Fruit fly (Drosophila melanogaster): ENCODE results near the gene CG15812.

Gene CG15812

DNA sequence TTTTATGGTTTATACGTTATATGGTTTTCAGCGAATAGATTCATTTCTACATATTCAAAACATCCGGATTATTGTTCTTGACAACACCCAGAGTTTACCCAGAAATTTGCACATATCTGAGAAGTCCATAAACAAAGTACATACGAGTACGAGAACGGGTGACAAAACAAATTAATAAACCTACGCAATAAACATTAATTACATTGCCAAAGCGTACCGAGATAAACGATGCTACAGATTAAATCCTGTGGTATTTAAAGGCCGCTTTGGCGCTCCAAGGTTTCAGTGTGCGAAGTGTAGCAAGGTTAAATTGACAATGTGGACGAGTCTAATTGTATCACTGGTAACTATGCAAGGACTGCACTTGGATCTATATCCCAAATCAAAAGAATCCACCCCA lies 27.5 kb downstream of the CG15812 start, which contains the start of gene CG14957:
Gene CG14957 (plus strand): TSS at position 301 of the 400 bp plus-strand sequence.
- TF ChIP-seq Rfx (GFP tag; IDR thresholded peaks at IDR 0.05) (0 out of 2 replicates have a peak, but pooled peaks have one; percentile 12), lmd (GFP tag; IDR thresholded peaks at IDR 0.05) (no peak)

DNA sequence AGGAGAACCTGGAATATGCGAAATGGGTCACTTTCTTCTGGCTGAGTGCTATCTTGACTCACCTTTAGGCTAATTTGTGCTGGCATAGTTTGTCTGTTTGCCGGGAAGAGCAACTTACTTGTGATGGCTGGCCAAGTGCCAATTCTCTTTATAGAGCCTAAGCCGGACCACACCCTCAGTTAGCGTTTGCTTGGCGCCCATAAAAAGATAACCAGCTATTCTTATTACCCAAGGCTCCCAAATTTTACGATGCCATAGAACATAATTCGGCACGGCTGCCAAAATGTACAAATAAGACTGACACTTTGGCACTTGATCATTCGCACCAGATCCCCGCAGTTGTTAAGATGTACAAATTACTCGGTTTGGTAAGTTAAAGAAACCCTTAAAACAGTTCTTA lies 29.9 kb downstream of the CG15812 start, which contains the start of the genes CG42525 and CG14958:
Gene CG42525 (minus strand): TSS at position 101 of the 400 bp plus-strand sequence.
Gene CG14958 (plus strand): TSS at position 332 of the 400 bp plus-strand sequence.
- TF ChIP-seq HHEX (GFP tag; optimal IDR thresholded peaks at IDR 0.05): no peak
- TF ChIP-seq sna (GFP tag; IDR thresholded peaks at IDR 0.05; ENCODE audit: partially characterized antibody): no peak
- no peak for TF ChIP-seq Hr78 (GFP tag; optimal IDR thresholded peaks at IDR 0.05)
- TF ChIP-seq MTF-1 (GFP tag; optimal IDR thresholded peaks at IDR 0.05; ENCODE audit: borderline replicate concordance): no peak
- no peak for TF ChIP-seq unpg (GFP tag; optimal IDR thresholded peaks at IDR 0.05)
- no peak for TF ChIP-seq Poxn (GFP tag; IDR thresholded peaks at IDR 0.05)
- no peak for TF ChIP-seq Stat92E (GFP tag; optimal IDR thresholded peaks at IDR 0.05)
- TF ChIP-seq CG4282 (GFP tag; optimal IDR thresholded peaks at IDR 0.05): no peak
- no peak for TF ChIP-seq fd102C (GFP tag; optimal IDR thresholded peaks at IDR 0.05)
- TF ChIP-seq ci (GFP tag; IDR thresholded peaks at IDR 0.05): no peak
- TF ChIP-seq CG4820 (GFP tag; optimal IDR thresholded peaks at IDR 0.05): no peak
- TF ChIP-seq pzg (GFP tag; optimal IDR thresholded peaks at IDR 0.05): no peak

DNA sequence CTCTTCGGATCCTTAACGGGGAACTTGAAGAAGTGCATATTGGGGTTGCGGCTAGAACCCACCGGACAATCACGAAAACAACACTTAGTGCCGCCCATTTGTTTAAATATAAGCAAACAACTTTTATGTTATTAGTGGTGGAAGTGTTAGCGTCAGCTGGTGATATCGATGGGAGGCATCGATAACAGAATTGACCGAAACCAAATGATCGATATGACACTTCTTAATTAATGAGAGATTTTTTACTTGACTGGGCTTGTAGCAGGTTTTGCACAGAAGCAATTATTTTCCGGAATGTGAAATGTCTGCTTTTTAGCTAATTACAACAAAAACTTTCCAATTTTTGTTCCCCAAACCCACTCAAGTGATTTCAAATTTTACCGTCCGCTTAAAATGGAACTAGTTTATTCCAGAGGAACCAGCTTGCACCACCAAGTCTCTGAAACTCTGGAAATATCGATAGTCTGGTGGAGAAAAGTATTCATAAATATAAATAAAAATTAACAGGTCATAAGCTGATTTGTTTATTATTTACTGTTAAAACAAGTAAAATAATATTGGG lies 32.6 kb downstream of the CG15812 start, which contains the start of gene CG14965:
Gene CG14965 (minus strand): TSS at position 159 of the 562 bp plus-strand sequence.
- no peak for TF ChIP-seq Ravus (GFP tag; IDR thresholded peaks at IDR 0.05)
- no peak for TF ChIP-seq vfl (GFP tag; optimal IDR thresholded peaks at IDR 0.05)
- TF ChIP-seq Stat92E (GFP tag; optimal IDR thresholded peaks at IDR 0.05): no peak
- TF ChIP-seq hb (GFP tag; IDR thresholded peaks at IDR 0.05; ENCODE audit: partially characterized antibody): peak; percentile 87
- TF ChIP-seq Dad (GFP tag; optimal IDR thresholded peaks at IDR 0.05): no peak
- TF ChIP-seq psq (GFP tag; optimal IDR thresholded peaks at IDR 0.05): no peak
- no peak for TF ChIP-seq CG7987 (GFP tag; optimal IDR thresholded peaks at IDR 0.05)
- TF ChIP-seq zf30C (GFP tag; optimal IDR thresholded peaks at IDR 0.05): no peak
- TF ChIP-seq Elba2 (GFP tag; optimal IDR thresholded peaks at IDR 0.05): no peak
- TF ChIP-seq bsh (GFP tag; optimal IDR thresholded peaks at IDR 0.05): no peak
- no peak for TF ChIP-seq CG10267 (tag; optimal IDR thresholded peaks at IDR 0.05)
- no peak for TF ChIP-seq CG30020 (tag; optimal IDR thresholded peaks at IDR 0.05)
- no peak for TF ChIP-seq eyg (GFP tag; optimal IDR thresholded peaks at IDR 0.05)
- no peak for TF ChIP-seq CG10654 (GFP tag; optimal IDR thresholded peaks at IDR 0.05)
- TF ChIP-seq Med (GFP tag): peak; percentile 2
- no peak for TF ChIP-seq CG10147 (GFP tag; optimal IDR thresholded peaks at IDR 0.05)
- TF ChIP-seq CG8290 (GFP tag; optimal IDR thresholded peaks at IDR 0.05): no peak
- TF ChIP-seq CG8290 (tag; optimal IDR thresholded peaks at IDR 0.05): no peak
- TF ChIP-seq eve (GFP tag; optimal IDR thresholded peaks at IDR 0.05): no peak
- TF ChIP-seq CG4617 (GFP tag; optimal IDR thresholded peaks at IDR 0.05; ENCODE audit: borderline replicate concordance): no peak
- TF ChIP-seq Dip2 (GFP tag; IDR thresholded peaks at IDR 0.05): no peak
- no peak for TF ChIP-seq nmo (GFP tag; optimal IDR thresholded peaks at IDR 0.05)
- TF ChIP-seq ab (GFP tag; optimal IDR thresholded peaks at IDR 0.05): no peak
- no peak for TF ChIP-seq slbo (GFP tag; IDR thresholded peaks at IDR 0.05)
- TF ChIP-seq sna (GFP tag; IDR thresholded peaks at IDR 0.05; ENCODE audit: partially characterized antibody): peak; percentile 95
- TF ChIP-seq gro (GFP tag; optimal IDR thresholded peaks at IDR 0.05): no peak
- TF ChIP-seq stwl (tag; optimal IDR thresholded peaks at IDR 0.05): no peak
- TF ChIP-seq tio (GFP tag; optimal IDR thresholded peaks at IDR 0.05): no peak
- no peak for TF ChIP-seq Hey (tag; optimal IDR thresholded peaks at IDR 0.05)
- no peak for TF ChIP-seq CG11456 (GFP tag; IDR thresholded peaks at IDR 0.05)
- no peak for TF ChIP-seq Sox100B (GFP tag; optimal IDR thresholded peaks at IDR 0.05)
- TF ChIP-seq exex (tag; optimal IDR thresholded peaks at IDR 0.05): no peak
- peak; percentile 90 for TF ChIP-seq CG16813 (GFP tag; IDR thresholded peaks at IDR 0.05; ENCODE audit: partially characterized antibody)
- no peak for TF ChIP-seq cwo (GFP tag; optimal IDR thresholded peaks at IDR 0.05)
